Worm (Caenorhabditis elegans): ENCODE data around the gene ttr-25.

ttr-25 gene

ce11 chrV:18577458-18578078 is 21.1 kb downstream of the ttr-25 start:
- TF ChIP-seq set-16 (GFP tag; IDR thresholded peaks at IDR 0.05), result 0 out of 2 replicates have a peak, but pooled peaks have one; percentile 34
- no peak for TF ChIP-seq jun-1 (tag; optimal IDR thresholded peaks at IDR 0.05)
- TF ChIP-seq nhr-77 (tag; optimal IDR thresholded peaks at IDR 0.05), result peak; percentile 64
- TF ChIP-seq ama-1 (optimal IDR thresholded peaks at IDR 0.05), result peak; percentile 39
- peak; percentile 66 for TF ChIP-seq nhr-10 (tag; optimal IDR thresholded peaks at IDR 0.05)
- TF ChIP-seq ceh-32 (tag; optimal IDR thresholded peaks at IDR 0.05; ENCODE audit: poor library complexity), result no peak
- TF ChIP-seq mdt-29 (GFP tag; IDR thresholded peaks at IDR 0.05), result peak; percentile 71
- TF ChIP-seq daf-16 (GFP tag; optimal IDR thresholded peaks at IDR 0.05), result peak in 1 of 2 experiments; percentile 72
- peak; percentile 98 for TF ChIP-seq daf-16 (tag; optimal IDR thresholded peaks at IDR 0.05)
- peak; percentile 30 for TF ChIP-seq T20F7.1 (GFP tag; optimal IDR thresholded peaks at IDR 0.05)
- peak in 1 of 2 experiments; percentile 4 for TF ChIP-seq mdl-1 (tag; optimal IDR thresholded peaks at IDR 0.05)
- TF ChIP-seq lim-7 (GFP tag; IDR thresholded peaks at IDR 0.05), result no peak
- TF ChIP-seq hif-1 (tag; optimal IDR thresholded peaks at IDR 0.05), result peak in 1 of 2 experiments; percentile 57
- peak; percentile 66 for TF ChIP-seq pqm-1 (tag; optimal IDR thresholded peaks at IDR 0.05)
- TF ChIP-seq hlh-11 (tag; optimal IDR thresholded peaks at IDR 0.05), result peak; percentile 78
- TF ChIP-seq Y5F2A.4 (GFP tag; optimal IDR thresholded peaks at IDR 0.05), result no peak
- peak; percentile 66; the same call in 1 of the 2 replicates for TF ChIP-seq tra-1 (GFP tag; IDR thresholded peaks at IDR 0.05)
- peak; percentile 50 for TF ChIP-seq aha-1 (tag)
- peak in 1 of 2 experiments; percentile 20 for TF ChIP-seq lsy-2 (tag; optimal IDR thresholded peaks at IDR 0.05)
- TF ChIP-seq hlh-30 (tag; optimal IDR thresholded peaks at IDR 0.05; ENCODE audit: insufficient read depth), result peak; percentile 58
- TF ChIP-seq unc-62 (GFP tag; optimal IDR thresholded peaks at IDR 0.05 in 1 of 2), result peak in 1 of 2 experiments; percentile 16
- no peak for TF ChIP-seq unc-62 (tag; optimal IDR thresholded peaks at IDR 0.05)
- peak; percentile 22 for TF ChIP-seq lin-13 (GFP tag; optimal IDR thresholded peaks at IDR 0.05)
- peak; percentile 89 for TF ChIP-seq dmd-6 (GFP tag; IDR thresholded peaks at IDR 0.05)
- TF ChIP-seq lin-1 (GFP tag; IDR thresholded peaks at IDR 0.05), result peak; percentile 49; the same call in 1 of the 2 replicates
- TF ChIP-seq nhr-28 (tag; optimal IDR thresholded peaks at IDR 0.05), result peak; percentile 72
- TF ChIP-seq dve-1 (tag; optimal IDR thresholded peaks at IDR 0.05; ENCODE audit: insufficient read depth), result peak; percentile 92
- TF ChIP-seq nhr-48 (tag; optimal IDR thresholded peaks at IDR 0.05), result no peak
- no peak for TF ChIP-seq ztf-11 (tag; optimal IDR thresholded peaks at IDR 0.05)
- no peak for TF ChIP-seq fkh-10 (GFP tag; optimal IDR thresholded peaks at IDR 0.05)
- TF ChIP-seq php-3 (GFP tag; IDR thresholded peaks at IDR 0.05), result peak; percentile 69; the same call in 1 of the 2 replicates
- TF ChIP-seq nhr-102 (tag; optimal IDR thresholded peaks at IDR 0.05), result peak; percentile 43
- TF ChIP-seq zag-1 (tag; optimal IDR thresholded peaks at IDR 0.05), result no peak

- TF ChIP-seq tag-97 (GFP tag; IDR thresholded peaks at IDR 0.05), result no peak
- TF ChIP-seq madf-9 (GFP tag; conservative IDR thresholded peaks at IDR 0.05), result no peak
- 0 out of 2 replicates have a peak, but pooled peaks have one; percentile 9 for TF ChIP-seq hmg-1.1 (GFP tag; IDR thresholded peaks at IDR 0.05)
- no peak for TF ChIP-seq zfp-2 (tag; optimal IDR thresholded peaks at IDR 0.05)
- TF ChIP-seq daf-16 (GFP tag; optimal IDR thresholded peaks at IDR 0.05), result no peak
- peak; percentile 77 for TF ChIP-seq daf-16 (tag; optimal IDR thresholded peaks at IDR 0.05)
- TF ChIP-seq set-16 (GFP tag; IDR thresholded peaks at IDR 0.05), result no peak
- peak; percentile 63 for TF ChIP-seq hlh-11 (tag; optimal IDR thresholded peaks at IDR 0.05)
- no peak for TF ChIP-seq daf-8 (GFP tag; IDR thresholded peaks at IDR 0.05)
- TF ChIP-seq ZK337.2 (GFP tag; IDR thresholded peaks at IDR 0.05), result no peak
- peak; percentile 13 for TF ChIP-seq hlh-30 (tag; optimal IDR thresholded peaks at IDR 0.05; ENCODE audit: insufficient read depth)
- TF ChIP-seq nhr-102 (tag; optimal IDR thresholded peaks at IDR 0.05), result peak; percentile 3
- no peak for TF ChIP-seq zip-11 (GFP tag; IDR thresholded peaks at IDR 0.05)
- TF ChIP-seq dve-1 (tag; optimal IDR thresholded peaks at IDR 0.05; ENCODE audit: insufficient read depth), result peak; percentile 77
- TF ChIP-seq F49E8.2 (tag; optimal IDR thresholded peaks at IDR 0.05; ENCODE audit: borderline replicate concordance), result no peak
- TF ChIP-seq ces-1 (GFP tag; optimal IDR thresholded peaks at IDR 0.05), result no peak
- TF ChIP-seq unc-62 (GFP tag; optimal IDR thresholded peaks at IDR 0.05 in 1 of 2), result peak in 1 of 2 experiments; percentile 77
- TF ChIP-seq unc-62 (tag; optimal IDR thresholded peaks at IDR 0.05), result no peak
Measured at ce11 chrV:18578306-18578705, 21.8 kb downstream of the ttr-25 start.

Measured in whole organism, L4 larva.